Fruit fly (Drosophila melanogaster) whole organism, prepupa: ENCODE results near the gene CG42834.
"Not testable (repeated sequence)": the region's sequence is repeated elsewhere in the genome, so short reads cannot be mapped to it uniquely, and the experiment has no call there.

Experiments
- CG4318 ChIP-seq: fragments of 200-800 bp; sonication (Bioruptor generic); optimal IDR thresholded peaks from 3 replicates; lab custom pipeline; 2017; ENCODE audit warnings: missing biosample characterization, mild to moderate bottlenecking, missing genetic modification characterization
- lz ChIP-seq: fragments of 200-800 bp; sonication (Bioruptor generic); optimal IDR thresholded peaks from 3 replicates; lab custom pipeline; 2016; ENCODE audit warnings: missing biosample characterization, missing genetic modification characterization
- vri ChIP-seq: fragments of 200-800 bp; sonication (Bioruptor generic); optimal IDR thresholded peaks from 3 replicates; lab custom pipeline; 2016; ENCODE audit warnings: missing biosample characterization, mild to moderate bottlenecking, missing genetic modification characterization

CG42834 gene

dm6 chr3R:17456676-17457075 is 38.1 kb downstream of the CG42834 start, which contains the start of gene CG14330:
CG14330 (minus strand) TSS chr3R:17456776.
- TF ChIP-seq CG4318, lz, vri (GFP tag; lab: Kevin White, UChicago): not testable (repeated sequence)
